Worm (Caenorhabditis elegans) whole organism, late embryonic: ENCODE data around the gene fipr-27.

ENCODE experiments used
- K02D7.2 ChIP-seq: sonication (generic microtip); optimal IDR thresholded peaks from 2 replicates; lab custom pipeline; 2017; ENCODE audit warnings: mild to moderate bottlenecking, missing genetic modification characterization, missing compliant biosample characterization
- ceh-22 ChIP-seq: sonication (generic microtip); optimal IDR thresholded peaks from 2 replicates; lab custom pipeline; 2017; ENCODE audit warnings: missing biosample characterization, missing genetic modification characterization
- che-1 ChIP-seq: sonication (generic microtip); optimal IDR thresholded peaks from 2 replicates; lab custom pipeline; 2016; ENCODE audit warnings: mild to moderate bottlenecking, missing genetic modification characterization, missing compliant biosample characterization
- nfya-1 ChIP-seq: sonication (generic microtip); optimal IDR thresholded peaks from 2 replicates; lab custom pipeline; 2017; ENCODE audit warnings: missing genetic modification characterization, mild to moderate bottlenecking, missing compliant biosample characterization, antibody characterized with exemption, moderate library complexity
- pha-4 ChIP-seq: fragments of 150-350 bp; optimal IDR thresholded peaks from 2 replicates; lab custom pipeline; 2018; ENCODE audit warnings: missing biosample characterization, missing genetic modification reagents, missing genetic modification characterization

ce11 chrIV:16627676-16628075 lies 3.0 kb upstream of the fipr-27 start, which contains the start of gene fipr-28:
- TF ChIP-seq K02D7.2 (tag; lab: Kevin White, UChicago) (no peak), nfya-1 (tag; lab: Kevin White, UChicago) (no peak), pha-4 (tag; lab: Kevin White, UChicago) (no peak), che-1 (tag; lab: Kevin White, UChicago) (no peak), ceh-22 (tag; lab: Kevin White, UChicago) (no peak)
